Worm (Caenorhabditis elegans): ENCODE measurements around the gene grl-19.

DNA sequence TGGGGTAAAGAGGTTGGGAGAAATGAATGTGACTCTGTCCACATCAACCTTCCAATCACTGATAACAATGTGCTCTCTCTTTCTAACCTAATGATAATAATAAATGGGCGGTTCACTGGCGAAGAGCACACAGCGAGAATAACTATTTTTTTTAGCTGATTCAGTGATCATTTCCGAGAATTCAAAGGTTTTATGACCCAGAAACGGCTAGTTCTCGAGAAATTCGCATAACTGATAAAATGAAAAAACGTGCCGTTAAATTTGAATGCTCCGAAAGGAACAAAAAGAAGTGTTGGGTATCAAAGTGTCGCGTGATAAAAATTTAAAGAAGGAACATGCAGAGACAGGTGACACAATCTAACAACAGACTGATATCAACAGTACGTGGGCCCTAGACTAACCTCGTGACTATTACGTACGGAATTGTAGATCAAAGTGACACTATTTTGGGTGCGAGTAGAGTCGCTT is 43.4 kb upstream of the grl-19 start:
- peak; percentile 70 for TF ChIP-seq hlh-30 (tag; optimal IDR thresholded peaks at IDR 0.05; ENCODE audit: insufficient read depth)
- no peak for TF ChIP-seq nhr-76 (tag; optimal IDR thresholded peaks at IDR 0.05)
- TF ChIP-seq lin-39 (tag; optimal IDR thresholded peaks at IDR 0.05): no peak
- TF ChIP-seq unc-39 (tag; optimal IDR thresholded peaks at IDR 0.05): no peak
- TF ChIP-seq fkh-10 (GFP tag; optimal IDR thresholded peaks at IDR 0.05): no peak
